Fruit fly (Drosophila melanogaster): ENCODE results near the gene pzg.

pzg gene

DNA sequence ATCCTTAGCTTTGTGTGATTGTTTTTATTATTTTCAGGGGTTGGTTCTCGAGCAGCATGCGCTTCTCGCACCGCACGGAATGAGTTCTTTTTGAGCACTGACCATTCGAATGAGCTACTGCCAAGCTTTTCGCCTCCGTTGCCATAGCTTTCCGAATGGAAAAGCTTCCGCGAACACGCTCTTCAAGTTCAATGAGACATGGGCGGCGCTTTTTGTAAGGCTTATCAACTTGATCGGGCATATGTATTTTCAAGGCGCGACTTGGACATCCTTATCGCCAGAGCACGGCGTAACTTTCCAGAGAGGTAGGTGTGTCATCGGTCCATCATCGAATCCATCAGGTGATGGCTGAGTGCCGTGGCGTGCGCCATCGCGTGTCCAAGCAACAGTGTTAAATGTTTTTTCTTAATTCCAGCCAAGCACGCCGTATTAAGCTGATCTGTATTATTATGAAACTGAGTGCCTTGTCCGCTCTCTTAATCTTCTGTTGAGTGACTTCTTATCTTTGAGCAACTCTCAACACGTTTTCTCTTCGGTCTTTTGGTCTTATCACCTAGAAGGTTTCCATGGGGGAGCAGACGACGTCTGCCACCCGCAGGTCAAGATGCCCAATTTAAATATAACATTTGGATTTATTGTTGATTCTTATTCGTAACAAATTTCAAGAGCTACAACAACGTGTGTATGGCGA, 5.9 kb upstream of the pzg start, which contains the start of gene AcCoAS (continued):
- TF ChIP-seq CG4707 (GFP tag; optimal IDR thresholded peaks at IDR 0.05) (no peak), bigmax (GFP tag; optimal IDR thresholded peaks at IDR 0.05) (no peak), Ssrp (tag; optimal IDR thresholded peaks at IDR 0.05) (no peak), dmrt99B (tag; optimal IDR thresholded peaks at IDR 0.05) (no peak), Nf-YA (GFP tag; IDR thresholded peaks at IDR 0.05) (no peak), Doc3 (GFP tag; IDR thresholded peaks at IDR 0.05; ENCODE audit: partially characterized antibody) (no peak), CG11247 (GFP tag; IDR thresholded peaks at IDR 0.05) (no peak), CG4820 (GFP tag; optimal IDR thresholded peaks at IDR 0.05) (no peak), h (optimal IDR thresholded peaks at IDR 0.05) (no peak), HLH54F (GFP tag; optimal IDR thresholded peaks at IDR 0.05) (peak; percentile 15), tio (GFP tag; optimal IDR thresholded peaks at IDR 0.05) (no peak), Dbx (GFP tag; IDR thresholded peaks at IDR 0.05) (peak; percentile 62; the same call in 2 of the 3 replicates), gro (GFP tag; optimal IDR thresholded peaks at IDR 0.05) (peak; percentile 75), gce (GFP tag; IDR thresholded peaks at IDR 0.05) (no peak), CG32772 (GFP tag; IDR thresholded peaks at IDR 0.05) (no peak), ac (GFP tag; optimal IDR thresholded peaks at IDR 0.05) (no peak), prd (optimal IDR thresholded peaks at IDR 0.05) (no peak), prd (GFP tag; IDR thresholded peaks at IDR 0.05) (no peak), wek (GFP tag; optimal IDR thresholded peaks at IDR 0.05) (no peak), ap (GFP tag; IDR thresholded peaks at IDR 0.05) (no peak), peb (GFP tag; IDR thresholded peaks at IDR 0.05) (no peak), tll (GFP tag; optimal IDR thresholded peaks at IDR 0.05) (no peak), CrebB (tag; optimal IDR thresholded peaks at IDR 0.05) (peak; percentile 25), crol (GFP tag; IDR thresholded peaks at IDR 0.05) (no peak), CG8478 (optimal IDR thresholded peaks at IDR 0.05) (no peak), Lhr (GFP tag; optimal IDR thresholded peaks at IDR 0.05) (no peak), CG17829 (tag; optimal IDR thresholded peaks at IDR 0.05) (no peak), CG13296 (GFP tag; optimal IDR thresholded peaks at IDR 0.05) (peak; percentile 71), run (tag; optimal IDR thresholded peaks at IDR 0.05) (no peak), CG18599 (GFP tag; optimal IDR thresholded peaks at IDR 0.05) (peak; percentile 81), CG12299 (tag; optimal IDR thresholded peaks at IDR 0.05) (no peak), crc (GFP tag; optimal IDR thresholded peaks at IDR 0.05) (no peak), CG10431 (GFP tag; optimal IDR thresholded peaks at IDR 0.05) (no peak), nerfin-1 (tag; optimal IDR thresholded peaks at IDR 0.05) (no peak), CG2116 (GFP tag; optimal IDR thresholded peaks at IDR 0.05) (no peak), fru (optimal IDR thresholded peaks at IDR 0.05) (no peak), CG6765 (GFP tag; optimal IDR thresholded peaks at IDR 0.05) (peak; percentile 52), CG30431 (GFP tag; optimal IDR thresholded peaks at IDR 0.05) (no peak), YL-1 (GFP tag; optimal IDR thresholded peaks at IDR 0.05) (peak; percentile 0), Xrp1 (GFP tag; IDR thresholded peaks at IDR 0.05) (no peak), ase (GFP tag; IDR thresholded peaks at IDR 0.05) (no peak), Bteb2 (GFP tag; optimal IDR thresholded peaks at IDR 0.05) (no peak), corto (GFP tag; optimal IDR thresholded peaks at IDR 0.05) (no peak), CG9876 (GFP tag; optimal IDR thresholded peaks at IDR 0.05) (no peak), Fer2 (tag; optimal IDR thresholded peaks at IDR 0.05) (no peak), CG14965 (GFP tag; optimal IDR thresholded peaks at IDR 0.05; ENCODE audit: borderline replicate concordance) (no peak), Doc2 (GFP tag; IDR thresholded peaks at IDR 0.05) (no peak), GATAe (GFP tag; conservative IDR thresholded peaks at IDR 0.05) (no peak; the same call in 1 of the 2 replicates), CG5245 (GFP tag; optimal IDR thresholded peaks at IDR 0.05) (no peak), CG15601 (tag; optimal IDR thresholded peaks at IDR 0.05) (no peak), CkIIα-i1 (GFP tag; IDR thresholded peaks at IDR 0.05) (no peak), CG16863 (GFP tag; optimal IDR thresholded peaks at IDR 0.05) (no peak)

All from whole organism, embryonic.